Fruit fly (Drosophila melanogaster) Kc167 (cell line): ENCODE results near the gene Spps.

ENCODE experiments used
- Myc ChIP-seq: fragments of >200 bp; optimal IDR thresholded peaks from 2 replicates; lab custom pipeline; 2017; ENCODE audit warnings: missing external identifiers
- Sin3A ChIP-seq: fragments of >200 bp; optimal IDR thresholded peaks from 2 replicates; lab custom pipeline; 2018; ENCODE audit warnings: missing external identifiers
- psq ChIP-seq: fragments of >200 bp; optimal IDR thresholded peaks from 2 replicates; lab custom pipeline; 2017; ENCODE audit warnings: missing external identifiers
- ttk ChIP-seq: sonication (Bioruptor generic); optimal IDR thresholded peaks from 2 replicates; lab custom pipeline; 2017; ENCODE audit warnings: missing external identifiers

- no peak for TF ChIP-seq Myc (lab: Kevin White, UChicago)
- no peak for TF ChIP-seq ttk
- no peak for TF ChIP-seq psq (lab: Kevin White, UChicago)
- no peak for TF ChIP-seq Sin3A (lab: Kevin White, UChicago)
These were observed 8.2 kb downstream of the Spps start, which contains the start of gene CG17786 for dm6 chr3R:24218565-24218964.
